Worm (Caenorhabditis elegans) whole organism, L1 larva: ENCODE results near the gene T13H5.8.

Source experiments
- C04F5.9 ChIP-seq: sonication (generic microtip); optimal IDR thresholded peaks from 2 replicates; lab custom pipeline; 2016; ENCODE audit warnings: missing genetic modification characterization, missing compliant biosample characterization
- C16A3.4 ChIP-seq: fragments of 150-350 bp; optimal IDR thresholded peaks from 2 replicates; lab custom pipeline; 2014; ENCODE audit warnings: missing biosample characterization, missing genetic modification characterization
- C34B4.2 ChIP-seq: sonication (generic microtip); optimal IDR thresholded peaks from 2 replicates; lab custom pipeline; 2017; ENCODE audit warnings: mild to moderate bottlenecking, missing genetic modification characterization, missing compliant biosample characterization
- F16B12.6 ChIP-seq: fragments of 150-350 bp; optimal IDR thresholded peaks from 2 replicates; lab custom pipeline; 2014; ENCODE audit warnings: missing biosample characterization, missing genetic modification characterization
- Y116A8C.19 ChIP-seq: sonication (generic microtip); optimal IDR thresholded peaks from 2 replicates; lab custom pipeline; 2016; ENCODE audit warnings: missing compliant biosample characterization, missing genetic modification characterization, borderline replicate concordance
- aha-1 ChIP-seq: fragments of 150-350 bp; optimal IDR thresholded peaks from 2 replicates; lab custom pipeline; 2014; ENCODE audit warnings: missing biosample characterization, missing genetic modification characterization
- alr-1 ChIP-seq: fragments of 200-800 bp; sonication (Bioruptor generic); optimal IDR thresholded peaks from 2 replicates; lab custom pipeline; 2018; ENCODE audit warnings: borderline replicate concordance, mild to moderate bottlenecking, missing genetic modification characterization, missing compliant biosample characterization
- aly-2 ChIP-seq: fragments of 150-350 bp; optimal IDR thresholded peaks from 2 replicates; lab custom pipeline; 2014; ENCODE audit warnings: missing biosample characterization, missing genetic modification characterization
- ama-1 ChIP-seq: fragments of 150-350 bp; optimal IDR thresholded peaks from 2 replicates; lab custom pipeline; 2014
- ceh-88 ChIP-seq: fragments of 200-800 bp; sonication (Bioruptor generic); IDR thresholded peaks from 2 replicates; pipeline ENCODE4 v1.3.6; 2022; ENCODE audit warnings: missing genetic modification characterization, missing compliant biosample characterization
- ceh-90 ChIP-seq: sonication (generic microtip); optimal IDR thresholded peaks from 2 replicates; lab custom pipeline; 2016; ENCODE audit warnings: missing genetic modification characterization, missing compliant biosample characterization
- dpl-1 ChIP-seq, 3 experiments: fragments of 150-350 bp in 2 of 3; sonication (generic microtip) in 1 of 3; optimal IDR thresholded peaks; 2 replicates each; lab custom pipeline; 2014 to 2017; ENCODE audit warnings: missing biosample characterization in 3 of 3, missing genetic modification characterization in 3 of 3, missing genetic modification reagents in 3 of 3
- dsc-1 ChIP-seq: sonication (generic microtip); optimal IDR thresholded peaks from 2 replicates; lab custom pipeline; 2016; ENCODE audit warnings: mild to moderate bottlenecking, missing genetic modification characterization, missing compliant biosample characterization
- efl-1 ChIP-seq, 4 experiments: fragments of 150-350 bp; optimal IDR thresholded peaks in 3 of 4; peaks in 1 of 4; 1 replicate in 1 of 4; 2 replicates in 3 of 4; lab custom pipeline; 2014; ENCODE audit warnings: missing biosample characterization in 2 of 4, missing genetic modification characterization in 2 of 4, missing genetic modification reagents in 2 of 4
- egl-13 ChIP-seq: sonication (generic microtip); optimal IDR thresholded peaks from 2 replicates; lab custom pipeline; 2016; ENCODE audit warnings: missing genotype, missing genetic modification reagents, missing genetic modification characterization, missing compliant biosample characterization
- egl-27 ChIP-seq, 2 experiments: fragments of 150-350 bp in 1 of 2; sonication (generic microtip); optimal IDR thresholded peaks; 3 replicates each; lab custom pipeline; 2017 to 2018; ENCODE audit warnings: missing biosample characterization in 2 of 2, missing genetic modification characterization in 2 of 2, missing genetic modification reagents in 2 of 2
- elt-2 ChIP-seq: sonication (generic microtip); optimal IDR thresholded peaks from 2 replicates; lab custom pipeline; 2016; ENCODE audit warnings: missing genetic modification characterization, mild to moderate bottlenecking, inconsistent platforms, missing compliant biosample characterization, missing genetic modification reagents
- fkh-10 ChIP-seq: sonication (generic microtip); optimal IDR thresholded peaks from 2 replicates; lab custom pipeline; 2017; ENCODE audit warnings: missing biosample characterization, missing genetic modification reagents, missing genetic modification characterization
- fkh-4 ChIP-seq: sonication (generic microtip); optimal IDR thresholded peaks from 2 replicates; lab custom pipeline; 2016; ENCODE audit warnings: missing compliant biosample characterization, missing genetic modification characterization, borderline replicate concordance
- fos-1 ChIP-seq: fragments of 150-350 bp; optimal IDR thresholded peaks from 2 replicates; lab custom pipeline; 2014; ENCODE audit warnings: missing biosample characterization, missing genetic modification characterization
- grh-1 ChIP-seq: fragments of 200-800 bp; sonication (Bioruptor generic); IDR thresholded peaks from 2 replicates; pipeline ENCODE4 v1.3.6; 2022; ENCODE audit warnings: missing genetic modification reagents, missing genetic modification characterization, missing compliant biosample characterization
- hlh-4 ChIP-seq: sonication (generic microtip); optimal IDR thresholded peaks from 2 replicates; lab custom pipeline; 2016; ENCODE audit warnings: mild to moderate bottlenecking, missing genetic modification characterization, missing compliant biosample characterization
- hpl-2 ChIP-seq: fragments of 150-350 bp; optimal IDR thresholded peaks from 2 replicates; lab custom pipeline; 2014; ENCODE audit warnings: missing biosample characterization, missing genetic modification reagents, missing genetic modification characterization
- irx-1 ChIP-seq: sonication (generic microtip); optimal IDR thresholded peaks from 2 replicates; lab custom pipeline; 2016; ENCODE audit warnings: missing genetic modification characterization, missing compliant biosample characterization
- lin-14 ChIP-seq: fragments of 200-800 bp; sonication (Bioruptor generic); optimal IDR thresholded peaks from 2 replicates; lab custom pipeline; 2018; ENCODE audit warnings: mild to moderate bottlenecking, missing genetic modification characterization, moderate library complexity, missing compliant biosample characterization
- lin-15B ChIP-seq: fragments of 150-350 bp; sonication (generic microtip); optimal IDR thresholded peaks from 3 replicates; lab custom pipeline; 2014; ENCODE audit warnings: missing biosample characterization, missing genetic modification characterization
- lin-35 ChIP-seq, 2 experiments: fragments of 150-350 bp; optimal IDR thresholded peaks; 2 replicates each; lab custom pipeline; 2014; ENCODE audit warnings: missing biosample characterization in 2 of 2, missing genetic modification characterization in 2 of 2, missing genetic modification reagents in 2 of 2
- lir-3 ChIP-seq: sonication (generic microtip); optimal IDR thresholded peaks from 2 replicates; lab custom pipeline; 2016; ENCODE audit warnings: mild to moderate bottlenecking, missing genetic modification characterization, moderate library complexity, missing compliant biosample characterization; ENCODE audit not compliant: poor library complexity
- lsy-2 ChIP-seq, 2 experiments: fragments of 150-350 bp; optimal IDR thresholded peaks; 2 replicates each; lab custom pipeline; 2014; ENCODE audit warnings: missing biosample characterization in 2 of 2, missing genetic modification characterization in 2 of 2
- mef-2 ChIP-seq: fragments of 150-350 bp; optimal IDR thresholded peaks from 2 replicates; lab custom pipeline; 2014; ENCODE audit warnings: missing biosample characterization, missing genetic modification characterization
- mep-1 ChIP-seq: fragments of 150-350 bp; optimal IDR thresholded peaks from 2 replicates; lab custom pipeline; 2014; ENCODE audit warnings: missing biosample characterization, missing genetic modification characterization
- nhr-12 ChIP-seq: sonication (generic microtip); optimal IDR thresholded peaks from 2 replicates; lab custom pipeline; 2017; ENCODE audit warnings: missing biosample characterization, missing genetic modification characterization
- nhr-19 ChIP-seq: fragments of 200-800 bp; sonication (Bioruptor generic); conservative IDR thresholded peaks from 2 replicates; pipeline ENCODE4 v1.3.6; 2022; ENCODE audit warnings: missing genetic modification characterization, missing compliant biosample characterization
- nhr-28 ChIP-seq: fragments of 150-350 bp; optimal IDR thresholded peaks from 2 replicates; lab custom pipeline; 2014; ENCODE audit warnings: missing biosample characterization, missing genetic modification characterization
- nhr-71 ChIP-seq: sonication (generic microtip); optimal IDR thresholded peaks from 2 replicates; lab custom pipeline; 2016; ENCODE audit warnings: mild to moderate bottlenecking, missing genetic modification characterization, moderate library complexity, missing compliant biosample characterization
- nhr-90 ChIP-seq: sonication (generic microtip); optimal IDR thresholded peaks from 2 replicates; lab custom pipeline; 2016; ENCODE audit warnings: mild to moderate bottlenecking, missing genetic modification characterization, missing compliant biosample characterization; ENCODE audit not compliant: poor library complexity
- pqm-1 ChIP-seq: sonication (generic microtip); optimal IDR thresholded peaks from 3 replicates; lab custom pipeline; 2017; ENCODE audit warnings: missing biosample characterization, missing genetic modification characterization
- rnt-1 ChIP-seq: sonication (generic microtip); optimal IDR thresholded peaks from 2 replicates; lab custom pipeline; 2016; ENCODE audit warnings: mild to moderate bottlenecking, missing genetic modification characterization, moderate library complexity, missing compliant biosample characterization
- skn-1 ChIP-seq: fragments of 150-350 bp; optimal IDR thresholded peaks from 2 replicates; lab custom pipeline; 2014; ENCODE audit warnings: missing biosample characterization, missing genetic modification characterization
- snpc-4 ChIP-seq: fragments of 150-350 bp; optimal IDR thresholded peaks from 2 replicates; lab custom pipeline; 2014; ENCODE audit warnings: missing biosample characterization, missing genetic modification characterization
- sptf-1 ChIP-seq: fragments of 150-350 bp; optimal IDR thresholded peaks from 2 replicates; lab custom pipeline; 2014; ENCODE audit warnings: missing biosample characterization, missing genetic modification characterization
- swsn-7 ChIP-seq: sonication (generic microtip); optimal IDR thresholded peaks from 2 replicates; lab custom pipeline; 2016; ENCODE audit warnings: missing genetic modification characterization, missing compliant biosample characterization
- tbx-2 ChIP-seq: sonication (generic microtip); optimal IDR thresholded peaks from 2 replicates; lab custom pipeline; 2016; ENCODE audit warnings: missing genetic modification characterization, missing compliant biosample characterization
- tlp-1 ChIP-seq: fragments of 150-350 bp; optimal IDR thresholded peaks from 2 replicates; lab custom pipeline; 2014; ENCODE audit warnings: missing biosample characterization, missing genetic modification characterization
- unc-130 ChIP-seq: fragments of 150-350 bp; optimal IDR thresholded peaks from 2 replicates; lab custom pipeline; 2017; ENCODE audit warnings: missing biosample characterization, missing genetic modification characterization, inconsistent platforms
- unc-30 ChIP-seq: sonication (generic microtip); optimal IDR thresholded peaks from 2 replicates; lab custom pipeline; 2017; ENCODE audit warnings: missing biosample characterization, missing genetic modification characterization
- unc-86 ChIP-seq: sonication (generic microtip); optimal IDR thresholded peaks from 2 replicates; lab custom pipeline; 2016; ENCODE audit warnings: missing genetic modification characterization, missing compliant biosample characterization
- unc-98 ChIP-seq: fragments of 200-800 bp; sonication (Bioruptor generic); IDR thresholded peaks from 2 replicates; pipeline ENCODE4 v1.3.6; 2022; ENCODE audit warnings: missing genetic modification characterization, missing compliant biosample characterization
- vab-15 ChIP-seq: sonication (generic microtip); optimal IDR thresholded peaks from 2 replicates; lab custom pipeline; 2017; ENCODE audit warnings: missing genotype, mild to moderate bottlenecking, missing genetic modification characterization, missing compliant biosample characterization
- xbp-1 ChIP-seq: sonication (generic microtip); optimal IDR thresholded peaks from 2 replicates; lab custom pipeline; 2016; ENCODE audit warnings: missing genetic modification characterization, missing compliant biosample characterization
- zag-1 ChIP-seq: fragments of 150-350 bp; optimal IDR thresholded peaks from 2 replicates; lab custom pipeline; 2014; ENCODE audit warnings: missing biosample characterization, missing genetic modification characterization
- zip-4 ChIP-seq: fragments of 200-800 bp; sonication (Bioruptor generic); optimal IDR thresholded peaks from 2 replicates; lab custom pipeline; 2018; ENCODE audit warnings: mild to moderate bottlenecking, missing genetic modification characterization, moderate library complexity, missing compliant biosample characterization
- ztf-11 ChIP-seq, 2 experiments: sonication (generic microtip); optimal IDR thresholded peaks; 2 replicates each; lab custom pipeline; 2016 to 2017; ENCODE audit warnings: missing genetic modification characterization in 2 of 2, missing biosample characterization in 1 of 2, missing compliant biosample characterization in 1 of 2
- ztf-4 ChIP-seq: fragments of 150-350 bp; optimal IDR thresholded peaks from 2 replicates; lab custom pipeline; 2014; ENCODE audit warnings: missing biosample characterization, missing genetic modification characterization

Gene T13H5.8

ce11 chrII:8484546-8484945, 33.8 kb upstream of the T13H5.8 start (continued):
- peak in 1 of 2 experiments; percentile 31 for TF ChIP-seq lsy-2 (tag; optimal IDR thresholded peaks at IDR 0.05; lab: Kevin White, UChicago)
- TF ChIP-seq snpc-4 = no peak
- TF ChIP-seq fos-1 (tag; lab: Kevin White, UChicago) = no peak
- TF ChIP-seq swsn-7 (tag; lab: Kevin White, UChicago) = no peak
- no peak for TF ChIP-seq hpl-2 (GFP tag; lab: Kevin White, UChicago)
- no peak for TF ChIP-seq alr-1 (tag; lab: Kevin White, UChicago)
- no peak for TF ChIP-seq xbp-1 (tag; lab: Kevin White, UChicago)
- no peak for TF ChIP-seq C04F5.9
- TF ChIP-seq unc-98 = no peak
- no peak for TF ChIP-seq dsc-1
- TF ChIP-seq vab-15 = no peak
- no peak for TF ChIP-seq tlp-1 (tag; lab: Kevin White, UChicago)
- TF ChIP-seq pqm-1 = no peak
- no peak for TF ChIP-seq lir-3 (tag; lab: Kevin White, UChicago)
- TF ChIP-seq unc-30 = no peak
- no peak for TF ChIP-seq irx-1 (tag; lab: Kevin White, UChicago)
- no peak for TF ChIP-seq zip-4 (GFP tag; lab: Kevin White, UChicago)
- TF ChIP-seq ztf-4 (tag; lab: Kevin White, UChicago) = peak; percentile 16
- TF ChIP-seq ama-1 = no peak
- TF ChIP-seq Y116A8C.19 (tag; lab: Kevin White, UChicago) = no peak
- no peak for TF ChIP-seq ztf-11 (tag; optimal IDR thresholded peaks at IDR 0.05; lab: Kevin White, UChicago)
- TF ChIP-seq nhr-71 (tag; lab: Kevin White, UChicago) = peak; percentile 38
- no peak for TF ChIP-seq nhr-12 (tag; lab: Kevin White, UChicago)
- TF ChIP-seq elt-2 (tag; lab: Kevin White, UChicago) = peak; percentile 90
- TF ChIP-seq C34B4.2 (tag; lab: Kevin White, UChicago) = no peak
- TF ChIP-seq mef-2 = no peak
- no peak for TF ChIP-seq lin-15B
- no peak for TF ChIP-seq skn-1
- TF ChIP-seq rnt-1 (tag; lab: Kevin White, UChicago) = no peak
- peak; percentile 19 for TF ChIP-seq nhr-90
- TF ChIP-seq lin-35 (GFP tag; optimal IDR thresholded peaks at IDR 0.05; lab: Kevin White, UChicago) = peak in 1 of 2 experiments; percentile 46
- no peak for TF ChIP-seq fkh-4
- TF ChIP-seq unc-86 = no peak
- TF ChIP-seq efl-1 (optimal IDR thresholded peaks at IDR 0.05; lab: Kevin White, UChicago) = no peak
- TF ChIP-seq efl-1 (GFP tag; optimal IDR thresholded peaks at IDR 0.05 in 1 of 2; lab: Kevin White, UChicago) = no peak
- no peak for TF ChIP-seq hlh-4
- no peak for TF ChIP-seq sptf-1 (tag; lab: Kevin White, UChicago)
- no peak for TF ChIP-seq aha-1
- TF ChIP-seq grh-1 = no peak
- no peak for TF ChIP-seq ceh-88 (GFP tag; lab: Robert Waterston, UW)
- TF ChIP-seq egl-27 (tag; optimal IDR thresholded peaks at IDR 0.05; lab: Kevin White, UChicago) = no peak
- peak in 1 of 3 experiments; percentile 3 for TF ChIP-seq dpl-1 (GFP tag; optimal IDR thresholded peaks at IDR 0.05; lab: Kevin White, UChicago)
- TF ChIP-seq egl-13 (tag; lab: Kevin White, UChicago) = no peak
- TF ChIP-seq mep-1 (tag; lab: Kevin White, UChicago) = no peak
- no peak for TF ChIP-seq unc-130 (tag; lab: Kevin White, UChicago)
- TF ChIP-seq, all 84 proteins: peak for 14

ce11 chrII:8485603-8486002, 32.7 kb upstream of the T13H5.8 start, which contains the start of gene gbh-2:
Gene gbh-2, plus strand, starts transcription at chrII:8485879.
- TF ChIP-seq unc-86 (no peak), lin-35 (GFP tag; optimal IDR thresholded peaks at IDR 0.05; lab: Kevin White, UChicago) (peak in 1 of 2 experiments; percentile 72), C16A3.4 (no peak), Y116A8C.19 (tag; lab: Kevin White, UChicago) (no peak), ceh-90 (tag; lab: Kevin White, UChicago) (no peak), nhr-19 (GFP tag; lab: Robert Waterston, UW) (peak; percentile 34; the same call in 1 of the 2 replicates), nhr-71 (tag; lab: Kevin White, UChicago) (peak; percentile 86), nhr-28 (tag; lab: Kevin White, UChicago) (no peak), zag-1 (tag; lab: Kevin White, UChicago) (no peak), lin-14 (GFP tag; lab: Kevin White, UChicago) (peak; percentile 59), pqm-1 (no peak), swsn-7 (tag; lab: Kevin White, UChicago) (no peak), fkh-10 (GFP tag; lab: Kevin White, UChicago) (no peak), efl-1 (optimal IDR thresholded peaks at IDR 0.05; lab: Kevin White, UChicago) (no peak), efl-1 (GFP tag; optimal IDR thresholded peaks at IDR 0.05 in 1 of 2; lab: Kevin White, UChicago) (peak in 1 of 2 experiments; percentile 79), tbx-2 (tag; lab: Kevin White, UChicago) (peak; percentile 21), nhr-90 (peak; percentile 44), aly-2 (no peak), hlh-4 (no peak), F16B12.6 (no peak)
